Fruit fly (Drosophila melanogaster) whole organism, prepupa: ENCODE results near the gene CG4186.

ENCODE experiments used
- Blimp-1 ChIP-seq: fragments of 200-800 bp; sonication (Bioruptor generic); optimal IDR thresholded peaks from 3 replicates; lab custom pipeline; 2017; ENCODE audit warnings: missing biosample characterization, missing genetic modification characterization, mild to moderate bottlenecking, moderate library complexity, missing genetic modification reagents
- CG10631 ChIP-seq: fragments of 200-800 bp; sonication (Bioruptor generic); optimal IDR thresholded peaks from 2 replicates; lab custom pipeline; 2016; ENCODE audit warnings: missing biosample characterization, missing genetic modification characterization
- CG10669 ChIP-seq: fragments of 200-800 bp; sonication (Bioruptor generic); optimal IDR thresholded peaks from 3 replicates; lab custom pipeline; 2018; ENCODE audit warnings: missing biosample characterization, mild to moderate bottlenecking, missing genetic modification characterization, moderate library complexity
- CG11294 ChIP-seq: fragments of 200-800 bp; sonication (Bioruptor generic); IDR thresholded peaks from 2 replicates; pipeline ENCODE4 v1.3.6; 2022; ENCODE audit warnings: missing biosample characterization, missing genetic modification characterization
- CG11902 ChIP-seq: fragments of 200-800 bp; sonication (Bioruptor generic); optimal IDR thresholded peaks from 3 replicates; lab custom pipeline; 2016; ENCODE audit warnings: missing biosample characterization, missing genetic modification characterization
- CG15336 ChIP-seq: fragments of 200-800 bp; sonication (Bioruptor generic); IDR thresholded peaks from 2 replicates; pipeline ENCODE4 v1.3.6; 2022; ENCODE audit warnings: missing biosample characterization, missing genetic modification characterization
- CG1621 ChIP-seq: fragments of 200-800 bp; sonication (Bioruptor generic); optimal IDR thresholded peaks from 3 replicates; lab custom pipeline; 2018; ENCODE audit warnings: missing biosample characterization, mild to moderate bottlenecking, missing genetic modification characterization
- CG3032 ChIP-seq: fragments of 200-800 bp; optimal IDR thresholded peaks from 2 replicates; lab custom pipeline; 2019; ENCODE audit warnings: missing biosample characterization, mild to moderate bottlenecking, missing genetic modification characterization, moderate library complexity
- CG31627 ChIP-seq: fragments of 200-800 bp; sonication (Bioruptor generic); optimal IDR thresholded peaks from 3 replicates; lab custom pipeline; 2016; ENCODE audit warnings: missing biosample characterization, missing genetic modification characterization
- CG32006 ChIP-seq: fragments of 200-800 bp; sonication (Bioruptor generic); optimal IDR thresholded peaks from 3 replicates; lab custom pipeline; 2017; ENCODE audit warnings: missing biosample characterization, mild to moderate bottlenecking, missing genetic modification characterization
- CG34406 ChIP-seq: fragments of 200-800 bp; sonication (Bioruptor generic); optimal IDR thresholded peaks from 3 replicates; lab custom pipeline; 2016; ENCODE audit warnings: missing biosample characterization, missing genetic modification characterization
- CG3919 ChIP-seq: fragments of 200-800 bp; sonication (Bioruptor generic); optimal IDR thresholded peaks from 3 replicates; lab custom pipeline; 2016; ENCODE audit warnings: missing biosample characterization, missing genetic modification characterization
- CG4318 ChIP-seq: fragments of 200-800 bp; sonication (Bioruptor generic); optimal IDR thresholded peaks from 3 replicates; lab custom pipeline; 2017; ENCODE audit warnings: missing biosample characterization, mild to moderate bottlenecking, missing genetic modification characterization
- CG6163 ChIP-seq: fragments of 200-800 bp; sonication (Bioruptor generic); IDR thresholded peaks from 3 replicates; pipeline ENCODE4 v1.3.6; 2022; ENCODE audit warnings: missing biosample characterization, missing genetic modification characterization
- CG6276 ChIP-seq: fragments of 200-800 bp; sonication (Bioruptor generic); optimal IDR thresholded peaks from 2 replicates; lab custom pipeline; 2017; ENCODE audit warnings: missing biosample characterization, mild to moderate bottlenecking, missing genetic modification characterization
- CG6792 ChIP-seq: fragments of 200-800 bp; sonication (Bioruptor generic); optimal IDR thresholded peaks from 3 replicates; lab custom pipeline; 2016; ENCODE audit warnings: missing biosample characterization, missing genetic modification characterization
- CG6808 ChIP-seq: fragments of 200-800 bp; sonication (Bioruptor generic); optimal IDR thresholded peaks from 3 replicates; lab custom pipeline; 2017; ENCODE audit warnings: missing biosample characterization, missing genetic modification characterization, mild to moderate bottlenecking, moderate library complexity, missing genetic modification reagents
- CG6854 ChIP-seq: fragments of 200-800 bp; sonication (Bioruptor generic); optimal IDR thresholded peaks from 2 replicates; lab custom pipeline; 2017; ENCODE audit warnings: missing biosample characterization, mild to moderate bottlenecking, missing genetic modification characterization
- CG7368 ChIP-seq: fragments of 200-800 bp; sonication (Bioruptor generic); optimal IDR thresholded peaks from 3 replicates; lab custom pipeline; 2016; ENCODE audit warnings: missing biosample characterization, missing genetic modification characterization
- CG8119 ChIP-seq: fragments of 200-800 bp; sonication (Bioruptor generic); IDR thresholded peaks from 3 replicates; pipeline ENCODE4 v1.3.6; 2022; ENCODE audit warnings: missing biosample characterization, missing genetic modification characterization
- Ets96B ChIP-seq: fragments of 200-800 bp; optimal IDR thresholded peaks from 2 replicates; lab custom pipeline; 2019; ENCODE audit warnings: missing biosample characterization, mild to moderate bottlenecking, missing genetic modification characterization, moderate library complexity
- Gug ChIP-seq: fragments of 200-800 bp; sonication (Bioruptor generic); IDR thresholded peaks from 2 replicates; pipeline ENCODE4 v1.3.6; 2022; ENCODE audit warnings: missing biosample characterization, missing genetic modification characterization
- Hr38 ChIP-seq: sonication (Bioruptor generic); optimal IDR thresholded peaks from 2 replicates; lab custom pipeline; 2016; ENCODE audit warnings: missing biosample characterization, missing genetic modification characterization
- Hr39 ChIP-seq: fragments of 200-800 bp; sonication (Bioruptor generic); optimal IDR thresholded peaks from 2 replicates; lab custom pipeline; 2016; ENCODE audit warnings: missing biosample characterization, missing genetic modification characterization
- Hr4 ChIP-seq: fragments of 200-800 bp; sonication (Bioruptor generic); optimal IDR thresholded peaks from 3 replicates; lab custom pipeline; 2016; ENCODE audit warnings: missing biosample characterization, missing genetic modification characterization
- Lpt ChIP-seq: fragments of 200-800 bp; sonication (Bioruptor generic); optimal IDR thresholded peaks from 3 replicates; lab custom pipeline; 2016; ENCODE audit warnings: missing biosample characterization, missing genetic modification characterization
- Met ChIP-seq: fragments of 200-800 bp; sonication (Bioruptor generic); optimal IDR thresholded peaks from 3 replicates; lab custom pipeline; 2016; ENCODE audit warnings: missing biosample characterization, missing genetic modification characterization
- OdsH ChIP-seq: fragments of 200-800 bp; sonication (Bioruptor generic); optimal IDR thresholded peaks from 3 replicates; lab custom pipeline; 2016; ENCODE audit warnings: missing biosample characterization, missing genetic modification characterization
- Smox ChIP-seq: fragments of 200-800 bp; sonication (Bioruptor generic); optimal IDR thresholded peaks from 3 replicates; lab custom pipeline; 2016; ENCODE audit warnings: missing biosample characterization, missing genetic modification characterization
- Sox102F ChIP-seq: fragments of 200-800 bp; sonication (Bioruptor generic); optimal IDR thresholded peaks from 2 replicates; lab custom pipeline; 2016; ENCODE audit warnings: missing biosample characterization, mild to moderate bottlenecking, missing genetic modification characterization
- Sox14 ChIP-seq: fragments of 200-800 bp; sonication (Bioruptor generic); optimal IDR thresholded peaks from 3 replicates; lab custom pipeline; 2016; ENCODE audit warnings: missing biosample characterization, missing genetic modification characterization
- Sox15 ChIP-seq: fragments of 200-800 bp; sonication (Bioruptor generic); optimal IDR thresholded peaks from 3 replicates; lab custom pipeline; 2016; ENCODE audit warnings: missing biosample characterization, missing genetic modification characterization
- acj6 ChIP-seq: fragments of 200-800 bp; sonication (Bioruptor generic); optimal IDR thresholded peaks from 3 replicates; lab custom pipeline; 2016; ENCODE audit warnings: missing biosample characterization, missing genetic modification characterization
- cyc ChIP-seq: fragments of 200-800 bp; sonication (Bioruptor generic); optimal IDR thresholded peaks from 3 replicates; lab custom pipeline; 2016; ENCODE audit warnings: missing biosample characterization, missing genetic modification characterization
- dac ChIP-seq: fragments of 200-800 bp; sonication (Bioruptor generic); optimal IDR thresholded peaks from 2 replicates; lab custom pipeline; 2017; ENCODE audit warnings: missing biosample characterization, mild to moderate bottlenecking, missing genetic modification characterization
- dsx ChIP-seq: fragments of 200-800 bp; optimal IDR thresholded peaks from 3 replicates; lab custom pipeline; 2019; ENCODE audit warnings: missing biosample characterization, mild to moderate bottlenecking, missing genetic modification characterization, moderate library complexity; ENCODE audit not compliant: poor library complexity, severe bottlenecking
- eg ChIP-seq: fragments of 200-800 bp; sonication (Bioruptor generic); IDR thresholded peaks from 3 replicates; pipeline ENCODE4 v1.3.6; 2022; ENCODE audit warnings: missing biosample characterization, missing genetic modification characterization
- fd85E ChIP-seq: fragments of 200-800 bp; sonication (Bioruptor generic); optimal IDR thresholded peaks from 3 replicates; lab custom pipeline; 2016; ENCODE audit warnings: missing biosample characterization, missing genetic modification characterization
- fkh ChIP-seq: fragments of 200-800 bp; sonication (Bioruptor generic); optimal IDR thresholded peaks from 3 replicates; lab custom pipeline; 2017; ENCODE audit warnings: missing biosample characterization, mild to moderate bottlenecking, missing genetic modification characterization, moderate library complexity
- net ChIP-seq: fragments of 200-800 bp; sonication (Bioruptor generic); optimal IDR thresholded peaks from 3 replicates; lab custom pipeline; 2016; ENCODE audit warnings: missing biosample characterization, missing genetic modification characterization
- pdm3 ChIP-seq: fragments of 200-800 bp; sonication (Bioruptor generic); optimal IDR thresholded peaks from 3 replicates; lab custom pipeline; 2016; ENCODE audit warnings: missing biosample characterization, missing genetic modification characterization
- spab ChIP-seq: fragments of 200-800 bp; sonication (Bioruptor generic); optimal IDR thresholded peaks from 2 replicates; lab custom pipeline; 2017; ENCODE audit warnings: missing biosample characterization, mild to moderate bottlenecking, missing genetic modification characterization, missing genetic modification reagents
- svp ChIP-seq: fragments of 200-800 bp; sonication (Bioruptor generic); peaks from one replicate; lab custom pipeline; 2016; ENCODE audit warnings: missing biosample characterization, missing genetic modification characterization
- topi ChIP-seq: fragments of 200-800 bp; sonication (Bioruptor generic); optimal IDR thresholded peaks from 3 replicates; lab custom pipeline; 2016; ENCODE audit warnings: missing biosample characterization, missing genetic modification characterization
- vri ChIP-seq: fragments of 200-800 bp; sonication (Bioruptor generic); optimal IDR thresholded peaks from 3 replicates; lab custom pipeline; 2016; ENCODE audit warnings: missing biosample characterization, mild to moderate bottlenecking, missing genetic modification characterization

Gene CG4186

dm6 chr3L:20771001-20771890 lies 1.9 kb downstream of the CG4186 start, which contains the start of the genes CG4042 and Pitslre (continued):
- TF ChIP-seq CG1621 (no peak), CG34406 (GFP tag; lab: Kevin White, UChicago) (peak; percentile 57), fd85E (GFP tag; lab: Kevin White, UChicago) (no peak), Smox (GFP tag; lab: Kevin White, UChicago) (peak; percentile 51), Hr4 (peak; percentile 57), fkh (GFP tag; lab: Kevin White, UChicago) (no peak), Lpt (GFP tag; lab: Kevin White, UChicago) (peak; percentile 1), vri (no peak), pdm3 (GFP tag; lab: Kevin White, UChicago) (peak; percentile 41), CG3032 (tag; lab: Kevin White, UChicago) (peak; percentile 47), eg (GFP tag; lab: Robert Waterston, UW) (peak; percentile 36; the same call in 1 of the 3 replicates), Blimp-1 (no peak), CG6792 (GFP tag; lab: Kevin White, UChicago) (peak; percentile 34), dac (no peak), Met (peak; percentile 40)

DNA sequence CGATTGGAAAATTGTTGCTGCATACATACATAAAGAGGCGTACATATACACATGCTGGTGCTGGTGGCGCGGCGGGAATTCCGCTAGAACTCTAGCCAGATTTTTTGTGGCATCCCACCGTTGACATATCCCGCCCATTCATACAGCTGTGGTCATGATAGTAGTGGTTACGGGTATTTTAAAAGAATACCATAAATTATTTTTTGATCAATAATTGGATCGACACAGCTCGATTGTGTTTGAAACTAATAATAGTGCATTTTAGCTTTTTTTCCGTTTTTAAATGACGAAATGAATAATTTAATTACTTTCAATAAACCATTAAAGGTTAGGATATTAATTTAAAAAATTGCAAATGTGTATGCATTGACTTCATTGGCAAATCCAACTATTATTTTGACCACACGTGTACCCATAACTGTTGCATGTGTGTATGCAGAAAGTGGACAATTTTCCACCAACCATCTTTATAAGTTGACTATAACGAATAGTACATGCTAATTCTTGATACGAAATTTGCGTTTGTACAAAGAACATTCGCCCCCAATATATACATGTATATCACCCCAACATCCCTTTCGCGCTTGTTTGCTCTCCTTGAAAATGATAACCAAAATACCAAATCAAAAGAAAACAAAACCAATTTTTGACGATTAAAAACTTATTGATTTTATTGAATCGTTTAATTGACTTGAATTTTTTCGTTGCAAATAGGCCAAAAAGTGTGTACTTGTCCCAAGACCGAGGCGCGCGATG lies 2.7 kb downstream of the CG4186 start:
- TF ChIP-seq CG3919 (peak; percentile 85), net (GFP tag; lab: Kevin White, UChicago) (peak; percentile 90), CG11294 (GFP tag; lab: Robert Waterston, UW) (peak; percentile 70), CG34406 (GFP tag; lab: Kevin White, UChicago) (peak; percentile 65), OdsH (GFP tag; lab: Kevin White, UChicago) (peak; percentile 82), Smox (GFP tag; lab: Kevin White, UChicago) (peak; percentile 83), Hr38 (GFP tag; lab: Kevin White, UChicago) (no peak), CG4318 (GFP tag; lab: Kevin White, UChicago) (no peak), CG6792 (GFP tag; lab: Kevin White, UChicago) (peak; percentile 81), CG10631 (GFP tag; lab: Kevin White, UChicago) (peak; percentile 72), Hr39 (GFP tag; lab: Kevin White, UChicago) (peak; percentile 81), Sox102F (GFP tag; lab: Kevin White, UChicago) (peak; percentile 85), CG10669 (peak; percentile 84), CG15336 (GFP tag; lab: Robert Waterston, UW) (peak; percentile 92), pdm3 (GFP tag; lab: Kevin White, UChicago) (peak; percentile 86), dac (peak; percentile 37), Sox14 (GFP tag; lab: Kevin White, UChicago) (peak; percentile 84), CG1621 (peak; percentile 76), CG31627 (peak; percentile 79), topi (GFP tag; lab: Kevin White, UChicago) (peak; percentile 87), CG32006 (GFP tag; lab: Kevin White, UChicago) (peak; percentile 85), eg (GFP tag; lab: Robert Waterston, UW) (peak; percentile 93), fd85E (GFP tag; lab: Kevin White, UChicago) (no peak), vri (peak; percentile 66), spab (GFP tag; lab: Kevin White, UChicago) (peak; percentile 65), Sox15 (GFP tag; lab: Kevin White, UChicago) (peak; percentile 57), Hr4 (peak; percentile 86), acj6 (peak; percentile 79), Ets96B (tag; lab: Kevin White, UChicago) (peak; percentile 79), Gug (GFP tag; lab: Robert Waterston, UW) (peak; percentile 74), CG6276 (peak; percentile 83), CG7368 (GFP tag; lab: Kevin White, UChicago) (peak; percentile 81), CG6854 (no peak), CG6163 (GFP tag; lab: Robert Waterston, UW) (peak; percentile 88), cyc (GFP tag; lab: Kevin White, UChicago) (peak; percentile 76), CG11902 (GFP tag; lab: Kevin White, UChicago) (peak; percentile 56), CG8119 (GFP tag; lab: Robert Waterston, UW) (peak; percentile 91), CG6808 (GFP tag; lab: Kevin White, UChicago) (peak; percentile 63), dsx (GFP tag; lab: Kevin White, UChicago) (peak; percentile 72), svp (GFP tag; lab: Kevin White, UChicago) (peak; percentile 91)
